Worm (Caenorhabditis elegans): ENCODE data around the gene clp-1.

DNA sequence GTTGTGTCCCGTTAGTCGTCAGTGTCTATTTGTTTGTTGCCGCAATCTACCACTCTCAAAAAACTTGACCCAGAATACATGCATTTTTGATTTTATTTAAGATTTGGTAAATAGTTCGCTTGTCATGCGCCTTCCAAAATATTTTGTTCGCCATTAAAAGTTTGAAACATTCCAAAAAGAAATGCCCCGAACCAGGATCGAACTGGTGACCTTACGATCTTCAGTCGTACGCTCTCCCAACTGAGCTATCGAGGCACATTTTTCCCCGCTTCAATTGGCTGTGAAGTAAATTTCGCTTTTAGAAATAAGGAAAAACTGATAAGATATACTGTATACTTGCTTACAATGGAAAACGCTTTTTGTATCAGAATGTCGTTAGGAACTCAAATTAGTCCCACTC is 1.5 kb upstream of the clp-1 start:
- TF ChIP-seq ceh-36 (tag; optimal IDR thresholded peaks at IDR 0.05): no peak
- no peak for TF ChIP-seq ets-7 (tag; optimal IDR thresholded peaks at IDR 0.05)
- no peak for TF ChIP-seq ama-1 (optimal IDR thresholded peaks at IDR 0.05)
- no peak for TF ChIP-seq ceh-13 (GFP tag; optimal IDR thresholded peaks at IDR 0.05)
- no peak for TF ChIP-seq tbx-37 (GFP tag; conservative IDR thresholded peaks at IDR 0.05)
- TF ChIP-seq flt-1 (GFP tag; IDR thresholded peaks at IDR 0.05): no peak
- no peak for TF ChIP-seq hmg-4 (GFP tag; optimal IDR thresholded peaks at IDR 0.05)
- TF ChIP-seq aly-1 (tag; optimal IDR thresholded peaks at IDR 0.05): no peak
- no peak for TF ChIP-seq hmbx-1 (tag; optimal IDR thresholded peaks at IDR 0.05)
